Worm (Caenorhabditis elegans) whole organism, young adult: ENCODE measurements around the gene lgc-47.

Experiments used
- T07F8.4 ChIP-seq: sonication (generic microtip); optimal IDR thresholded peaks from 2 replicates; lab custom pipeline; 2016; ENCODE audit warnings: mild to moderate bottlenecking, missing genetic modification characterization, moderate library complexity, missing compliant biosample characterization
- dox-1 ChIP-seq: fragments of 200-800 bp; sonication (Bioruptor generic); IDR thresholded peaks from 2 replicates; pipeline ENCODE4 v1.3.6; 2022; ENCODE audit warnings: missing genetic modification reagents, missing genetic modification characterization, missing compliant biosample characterization
- dpff-1 ChIP-seq: sonication (generic microtip); optimal IDR thresholded peaks from 2 replicates; lab custom pipeline; 2017; ENCODE audit warnings: mild to moderate bottlenecking, missing genetic modification characterization, missing compliant biosample characterization
- hlh-26 ChIP-seq: fragments of 200-800 bp; sonication (Bioruptor generic); conservative IDR thresholded peaks from 2 replicates; pipeline ENCODE4 v1.3.6; 2022; ENCODE audit warnings: missing genetic modification reagents, missing genetic modification characterization, missing compliant biosample characterization
- hsf-1 ChIP-seq: fragments of 200-800 bp; sonication (Bioruptor generic); IDR thresholded peaks from 2 replicates; pipeline ENCODE4 v1.3.6; 2022; ENCODE audit warnings: missing genetic modification reagents, missing genetic modification characterization, missing compliant biosample characterization
- madf-10 ChIP-seq: sonication (generic microtip); optimal IDR thresholded peaks from 2 replicates; lab custom pipeline; 2016; ENCODE audit warnings: mild to moderate bottlenecking, missing genetic modification characterization, missing compliant biosample characterization
- nhr-90 ChIP-seq: sonication (generic microtip); optimal IDR thresholded peaks from 2 replicates; lab custom pipeline; 2016; ENCODE audit warnings: missing genotype, mild to moderate bottlenecking, missing genetic modification characterization, missing compliant biosample characterization
- repo-1 ChIP-seq: sonication (generic microtip); optimal IDR thresholded peaks from 2 replicates; lab custom pipeline; 2017; ENCODE audit warnings: mild to moderate bottlenecking, missing genetic modification characterization, missing compliant biosample characterization
- tbx-9 ChIP-seq: sonication (generic microtip); optimal IDR thresholded peaks from 2 replicates; lab custom pipeline; 2016; ENCODE audit warnings: borderline replicate concordance, missing genetic modification characterization, inconsistent platforms, missing compliant biosample characterization
- xnd-1 ChIP-seq: sonication (generic microtip); optimal IDR thresholded peaks from 2 replicates; lab custom pipeline; 2016; ENCODE audit warnings: missing genotype, missing genetic modification reagents, missing genetic modification characterization, missing compliant biosample characterization
- ztf-26 ChIP-seq: sonication (generic microtip); optimal IDR thresholded peaks from 2 replicates; lab custom pipeline; 2017; ENCODE audit warnings: missing genetic modification characterization, missing compliant biosample characterization

ce11 chrX:9822173-9822572, 14.7 kb upstream of the lgc-47 start, which contains the start of gene dpy-22:
- TF ChIP-seq hsf-1 (GFP tag; lab: Robert Waterston, UW): no peak
- TF ChIP-seq dpff-1 (tag; lab: Kevin White, UChicago): no peak
- no peak for TF ChIP-seq tbx-9
- TF ChIP-seq repo-1 (tag; lab: Kevin White, UChicago): no peak
- no peak for TF ChIP-seq ztf-26 (tag; lab: Kevin White, UChicago)
- TF ChIP-seq dox-1 (GFP tag; lab: Robert Waterston, UW): no peak
- no peak for TF ChIP-seq madf-10 (tag; lab: Kevin White, UChicago)
- TF ChIP-seq nhr-90 (tag; lab: Kevin White, UChicago): no peak
- no peak for TF ChIP-seq T07F8.4 (tag; lab: Kevin White, UChicago)
- no peak for TF ChIP-seq xnd-1 (tag; lab: Kevin White, UChicago)
- no peak for TF ChIP-seq hlh-26 (GFP tag; lab: Robert Waterston, UW)
